Worm (Caenorhabditis elegans) whole organism, mixed stage, embryonic: ENCODE data around the gene kin-36.

Experiments
- M03D4.4 ChIP-seq: sonication (generic microtip); optimal IDR thresholded peaks from 2 replicates; lab custom pipeline; 2017; ENCODE audit warnings: mild to moderate bottlenecking, missing genetic modification characterization, missing compliant biosample characterization
- bed-3 ChIP-seq: fragments of 200-800 bp; sonication (Bioruptor generic); optimal IDR thresholded peaks from 3 replicates; lab custom pipeline; 2018; ENCODE audit warnings: mild to moderate bottlenecking, missing genetic modification characterization, moderate library complexity, missing compliant biosample characterization
- blmp-1 ChIP-seq: fragments of 150-350 bp; optimal IDR thresholded peaks from 2 replicates; lab custom pipeline; 2014; ENCODE audit warnings: missing biosample characterization, missing genetic modification characterization
- ceh-39 ChIP-seq: fragments of 150-350 bp; optimal IDR thresholded peaks from 2 replicates; lab custom pipeline; 2014; ENCODE audit warnings: missing biosample characterization, missing genetic modification characterization
- ceh-43 ChIP-seq: fragments of 200-800 bp; sonication (Bioruptor generic); optimal IDR thresholded peaks from 2 replicates; lab custom pipeline; 2018; ENCODE audit warnings: mild to moderate bottlenecking, missing genetic modification characterization, moderate library complexity, missing compliant biosample characterization
- ceh-83 ChIP-seq: fragments of 200-800 bp; sonication (Bioruptor generic); optimal IDR thresholded peaks from 2 replicates; lab custom pipeline; 2018; ENCODE audit warnings: mild to moderate bottlenecking, missing genetic modification characterization, missing compliant biosample characterization
- ces-1 ChIP-seq: fragments of 150-350 bp; optimal IDR thresholded peaks from 2 replicates; lab custom pipeline; 2014; ENCODE audit warnings: missing biosample characterization, missing genetic modification reagents, missing genetic modification characterization
- cnd-1 ChIP-seq: fragments of 200-800 bp; sonication (Bioruptor generic); optimal IDR thresholded peaks from 2 replicates; lab custom pipeline; 2018; ENCODE audit warnings: mild to moderate bottlenecking, missing genetic modification characterization, missing compliant biosample characterization
- elt-1 ChIP-seq: sonication (generic microtip); optimal IDR thresholded peaks from 2 replicates; lab custom pipeline; 2017; ENCODE audit warnings: missing genetic modification characterization, mild to moderate bottlenecking, missing compliant biosample characterization, antibody characterized with exemption, moderate library complexity, borderline replicate concordance; ENCODE audit not compliant: insufficient read depth
- elt-3 ChIP-seq: fragments of 150-350 bp; optimal IDR thresholded peaks from 2 replicates; lab custom pipeline; 2014; ENCODE audit warnings: missing biosample characterization, missing genetic modification characterization
- hlh-1 ChIP-seq: fragments of 150-350 bp; optimal IDR thresholded peaks from 2 replicates; lab custom pipeline; 2014; ENCODE audit warnings: missing biosample characterization, missing genetic modification reagents, missing genetic modification characterization
- lin-13 ChIP-seq: fragments of 150-350 bp; optimal IDR thresholded peaks from 2 replicates; lab custom pipeline; 2014; ENCODE audit warnings: missing biosample characterization, missing genetic modification characterization
- lsy-2 ChIP-seq: fragments of 150-350 bp; optimal IDR thresholded peaks from 2 replicates; lab custom pipeline; 2014; ENCODE audit warnings: missing biosample characterization, missing genetic modification characterization
- mab-5 ChIP-seq: fragments of 150-350 bp; optimal IDR thresholded peaks from 2 replicates; lab custom pipeline; 2014; ENCODE audit warnings: missing biosample characterization, missing genetic modification characterization
- mep-1 ChIP-seq: fragments of 150-350 bp; optimal IDR thresholded peaks from 2 replicates; lab custom pipeline; 2017; ENCODE audit warnings: missing biosample characterization, missing genetic modification reagents, missing genetic modification characterization, inconsistent platforms
- mls-2 ChIP-seq: sonication (generic microtip); optimal IDR thresholded peaks from 2 replicates; lab custom pipeline; 2016; ENCODE audit warnings: mild to moderate bottlenecking, missing genetic modification characterization, moderate library complexity, missing compliant biosample characterization
- nhr-12 ChIP-seq: fragments of 150-350 bp; optimal IDR thresholded peaks from 2 replicates; lab custom pipeline; 2014; ENCODE audit warnings: missing biosample characterization, missing genetic modification characterization
- nhr-2 ChIP-seq: fragments of 150-350 bp; optimal IDR thresholded peaks from 2 replicates; lab custom pipeline; 2014; ENCODE audit warnings: missing biosample characterization, missing genetic modification characterization
- nhr-237 ChIP-seq: fragments of 150-350 bp; optimal IDR thresholded peaks from 2 replicates; lab custom pipeline; 2014; ENCODE audit warnings: missing biosample characterization, missing genetic modification characterization
- nhr-28 ChIP-seq: fragments of 150-350 bp; optimal IDR thresholded peaks from 2 replicates; lab custom pipeline; 2014; ENCODE audit warnings: missing biosample characterization, missing genetic modification characterization
- nhr-76 ChIP-seq: sonication (generic microtip); optimal IDR thresholded peaks from 2 replicates; lab custom pipeline; 2017; ENCODE audit warnings: missing biosample characterization, missing genetic modification characterization
- pha-4 ChIP-seq: fragments of 150-350 bp; optimal IDR thresholded peaks from 2 replicates; lab custom pipeline; 2018; ENCODE audit warnings: missing biosample characterization, missing genetic modification reagents, missing genetic modification characterization
- sem-2 ChIP-seq: fragments of 200-800 bp; sonication (Bioruptor generic); optimal IDR thresholded peaks from 2 replicates; lab custom pipeline; 2018; ENCODE audit warnings: mild to moderate bottlenecking, missing genetic modification characterization, missing compliant biosample characterization
- snpc-4 ChIP-seq: fragments of 150-350 bp; optimal IDR thresholded peaks from 2 replicates; lab custom pipeline; 2014; ENCODE audit warnings: missing biosample characterization, missing genetic modification characterization
- sptf-1 ChIP-seq: sonication (generic microtip); optimal IDR thresholded peaks from 2 replicates; lab custom pipeline; 2017; ENCODE audit warnings: mild to moderate bottlenecking, missing genetic modification characterization, moderate library complexity, missing compliant biosample characterization
- unc-120 ChIP-seq: sonication (generic microtip); optimal IDR thresholded peaks from 2 replicates; lab custom pipeline; 2017; ENCODE audit warnings: missing genetic modification characterization, missing compliant biosample characterization; ENCODE audit not compliant: poor library complexity, severe bottlenecking
- unc-39 ChIP-seq: fragments of 150-350 bp; optimal IDR thresholded peaks from 2 replicates; lab custom pipeline; 2014; ENCODE audit warnings: missing biosample characterization, missing genetic modification characterization
- zip-8 ChIP-seq: fragments of 150-350 bp; optimal IDR thresholded peaks from 2 replicates; lab custom pipeline; 2014; ENCODE audit warnings: missing biosample characterization, missing genetic modification characterization
- ztf-11 ChIP-seq: fragments of 150-350 bp; optimal IDR thresholded peaks from 2 replicates; lab custom pipeline; 2014; ENCODE audit warnings: missing biosample characterization, missing genetic modification characterization

The kin-36 gene

ce11 chrIV:4667383-4667782, 11.4 kb upstream of the kin-36 start:
- TF ChIP-seq unc-120 (tag; lab: Kevin White, UChicago), result peak; percentile 36
- TF ChIP-seq hlh-1 (tag; lab: Kevin White, UChicago), result no peak

- TF ChIP-seq sem-2, result no peak
- no peak for TF ChIP-seq ceh-39 (tag; lab: Kevin White, UChicago)
- TF ChIP-seq hlh-1 (tag; lab: Kevin White, UChicago), result no peak
- TF ChIP-seq snpc-4 (tag; lab: Kevin White, UChicago), result no peak
- no peak for TF ChIP-seq bed-3
- TF ChIP-seq nhr-12 (tag; lab: Kevin White, UChicago), result no peak
- no peak for TF ChIP-seq sptf-1 (tag; lab: Kevin White, UChicago)
- TF ChIP-seq elt-3 (tag; lab: Kevin White, UChicago), result no peak
- TF ChIP-seq mep-1 (tag; lab: Kevin White, UChicago), result no peak
- TF ChIP-seq blmp-1 (tag; lab: Kevin White, UChicago), result no peak
- no peak for TF ChIP-seq elt-1 (tag; lab: Kevin White, UChicago)
Observed at ce11 chrIV:4667835-4668234, 11.0 kb upstream of the kin-36 start.

- TF ChIP-seq ces-1, result peak; percentile 46
- no peak for TF ChIP-seq nhr-2 (tag; lab: Kevin White, UChicago)
- TF ChIP-seq, all 35 proteins: peak for 1
Observed at ce11 chrIV:4669242-4669641, 9.6 kb upstream of the kin-36 start, which contains the start of gene F29B9.12. Gene F29B9.12 (plus strand): TSS chrIV:4669542.

ce11 chrIV:4673332-4673731, 5.5 kb upstream of the kin-36 start:
- peak; percentile 100 for TF ChIP-seq zip-8 (tag; lab: Kevin White, UChicago)
- no peak for TF ChIP-seq sptf-1 (tag; lab: Kevin White, UChicago)

- TF ChIP-seq elt-3 (tag; lab: Kevin White, UChicago) (no peak), pha-4 (peak; percentile 83)
Observed at ce11 chrIV:4674322-4674721, 4.5 kb upstream of the kin-36 start.

- TF ChIP-seq unc-39 (tag; lab: Kevin White, UChicago), result no peak
- no peak for TF ChIP-seq nhr-28 (tag; lab: Kevin White, UChicago)
- TF ChIP-seq cnd-1 (tag; lab: Kevin White, UChicago), result no peak
- TF ChIP-seq lsy-2 (tag; lab: Kevin White, UChicago), result no peak
- TF ChIP-seq ceh-83 (GFP tag; lab: Kevin White, UChicago), result no peak
- no peak for TF ChIP-seq nhr-76 (tag; lab: Kevin White, UChicago)
- no peak for TF ChIP-seq lin-13
- TF ChIP-seq elt-3 (tag; lab: Kevin White, UChicago), result no peak
- no peak for TF ChIP-seq ces-1
- no peak for TF ChIP-seq snpc-4 (tag; lab: Kevin White, UChicago)
- no peak for TF ChIP-seq ztf-11 (tag; lab: Kevin White, UChicago)
- no peak for TF ChIP-seq blmp-1 (tag; lab: Kevin White, UChicago)
- TF ChIP-seq mab-5, result no peak
- no peak for TF ChIP-seq sem-2
- TF ChIP-seq bed-3, result no peak
- no peak for TF ChIP-seq ceh-39 (tag; lab: Kevin White, UChicago)
- no peak for TF ChIP-seq ceh-43
- no peak for TF ChIP-seq M03D4.4 (tag; lab: Kevin White, UChicago)
- no peak for TF ChIP-seq nhr-237 (tag; lab: Kevin White, UChicago)
Observed at ce11 chrIV:4683149-4683548, 4.3 kb downstream of the kin-36 start.

ce11 chrIV:4686291-4686830, 7.5 kb downstream of the kin-36 start:
- peak; percentile 52 for TF ChIP-seq zip-8 (tag; lab: Kevin White, UChicago)
- TF ChIP-seq mls-2 (tag; lab: Kevin White, UChicago), result no peak
